Comparison of ENCODE assay signal across 4 fruit fly cellular contexts in genomic region chr3R:11431395-11431977, dm6.
A peak's percentile ranks its signal among the peaks of the same experiment; 100 is the strongest.
TF ChIP-seq lines count a peak whose summit lies in the region.

RpL24-like (minus strand) TSS chr3R:11431582.
CG5276 (plus strand) TSS chr3R:11431738.

- TF ChIP-seq CTCF in whole organism, embryonic (GFP tag; optimal IDR thresholded peaks at IDR 0.05; lab: Kevin White, UChicago), result no peak

TF ChIP-seq in whole organism, adult, 20 proteins besides CTCF, POLR2A, EP300 and RAD21:
- TF ChIP-seq CG12768 (GFP tag; optimal IDR thresholded peaks at IDR 0.05; lab: Kevin White, UChicago) (no peak), tj (GFP tag; optimal IDR thresholded peaks at IDR 0.05; lab: Kevin White, UChicago) (peak; percentile 11), Mnt (GFP tag; optimal IDR thresholded peaks at IDR 0.05; lab: Kevin White, UChicago) (peak; percentile 99), bab1 (GFP tag; optimal IDR thresholded peaks at IDR 0.05; lab: Kevin White, UChicago) (peak; percentile 36), CG11617 (GFP tag; optimal IDR thresholded peaks at IDR 0.05; lab: Kevin White, UChicago) (peak; percentile 69)

TF ChIP-seq in whole organism, embryonic, 481 proteins besides CTCF, POLR2A, EP300 and RAD21 (continues in another document):
- TF ChIP-seq Ets65A (GFP tag; lab: Kevin White, UChicago) (no peak), CG31441 (GFP tag; IDR thresholded peaks at IDR 0.05; lab: Robert Waterston, UW) (no peak), slp2 (GFP tag; optimal IDR thresholded peaks at IDR 0.05; lab: Kevin White, UChicago) (no peak), Spps (tag; optimal IDR thresholded peaks at IDR 0.05; lab: Kevin White, UChicago) (no peak), fu2 (GFP tag; optimal IDR thresholded peaks at IDR 0.05; lab: Kevin White, UChicago) (no peak), p53 (GFP tag; optimal IDR thresholded peaks at IDR 0.05; lab: Kevin White, UChicago) (no peak), dm (GFP tag; optimal IDR thresholded peaks at IDR 0.05; lab: Kevin White, UChicago) (peak; percentile 98), CG4404 (GFP tag; IDR thresholded peaks at IDR 0.05; lab: Robert Waterston, UW) (no peak), CG3065 (GFP tag; optimal IDR thresholded peaks at IDR 0.05; lab: Kevin White, UChicago) (no peak), Rx (GFP tag; IDR thresholded peaks at IDR 0.05; lab: Robert Waterston, UW) (no peak), Atf6 (GFP tag; IDR thresholded peaks at IDR 0.05; lab: Robert Waterston, UW) (no peak), CG6175 (GFP tag; IDR thresholded peaks at IDR 0.05; lab: Robert Waterston, UW) (no peak), Hsf (GFP tag; optimal IDR thresholded peaks at IDR 0.05; lab: Kevin White, UChicago) (no peak), lola (GFP tag; optimal IDR thresholded peaks at IDR 0.05; lab: Kevin White, UChicago) (peak in 1 of 3 experiments; percentile 20), CG11723 (GFP tag; optimal IDR thresholded peaks at IDR 0.05; lab: Kevin White, UChicago) (no peak), CG6765 (GFP tag; optimal IDR thresholded peaks at IDR 0.05; lab: Kevin White, UChicago) (no peak), grn (GFP tag; optimal IDR thresholded peaks at IDR 0.05; lab: Kevin White, UChicago) (no peak), zfh1 (GFP tag; IDR thresholded peaks at IDR 0.05; lab: Robert Waterston, UW) (no peak), CG14965 (GFP tag; optimal IDR thresholded peaks at IDR 0.05; lab: Kevin White, UChicago; ENCODE audit: borderline replicate concordance) (no peak), h (optimal IDR thresholded peaks at IDR 0.05; lab: Kevin White, UChicago) (no peak), CG17328 (GFP tag; IDR thresholded peaks at IDR 0.05; lab: Robert Waterston, UW) (no peak), lilli (GFP tag; optimal IDR thresholded peaks at IDR 0.05; lab: Kevin White, UChicago) (no peak), Myb (GFP tag; optimal IDR thresholded peaks at IDR 0.05; lab: Kevin White, UChicago) (peak; percentile 15), CG10565 (GFP tag; optimal IDR thresholded peaks at IDR 0.05; lab: Kevin White, UChicago) (no peak), MTF-1 (GFP tag; optimal IDR thresholded peaks at IDR 0.05; lab: Kevin White, UChicago; ENCODE audit: borderline replicate concordance) (no peak), CG15269 (tag; optimal IDR thresholded peaks at IDR 0.05; lab: Kevin White, UChicago) (no peak), zen (tag; optimal IDR thresholded peaks at IDR 0.05; lab: Kevin White, UChicago) (peak; percentile 48), sens (GFP tag; lab: Kevin White, UChicago) (no peak), HmgZ (tag; optimal IDR thresholded peaks at IDR 0.05; lab: Kevin White, UChicago) (peak; percentile 54), abd-A (tag; optimal IDR thresholded peaks at IDR 0.05; lab: Kevin White, UChicago) (no peak), CG2678 (tag; optimal IDR thresholded peaks at IDR 0.05; lab: Kevin White, UChicago) (no peak)

TF ChIP-seq in whole organism, prepupa, 60 proteins besides CTCF, POLR2A, EP300 and RAD21:
- TF ChIP-seq fkh (GFP tag; optimal IDR thresholded peaks at IDR 0.05; lab: Kevin White, UChicago) (peak; percentile 84), Sox14 (GFP tag; optimal IDR thresholded peaks at IDR 0.05; lab: Kevin White, UChicago) (peak; percentile 25), CG16779 (tag; optimal IDR thresholded peaks at IDR 0.05; lab: Kevin White, UChicago) (no peak)

TF ChIP-seq in whole organism, wandering third instar larva, 38 proteins besides CTCF, POLR2A, EP300 and RAD21:
- no peak for TF ChIP-seq Hr83 (GFP tag; optimal IDR thresholded peaks at IDR 0.05; lab: Kevin White, UChicago; ENCODE audit: poor library complexity, severe bottlenecking)
- no peak for TF ChIP-seq Sp1 (GFP tag; optimal IDR thresholded peaks at IDR 0.05; lab: Kevin White, UChicago)
- TF ChIP-seq Myc (optimal IDR thresholded peaks at IDR 0.05; lab: Kevin White, UChicago), result peak; percentile 92
- no peak for TF ChIP-seq Vsx2 (GFP tag; optimal IDR thresholded peaks at IDR 0.05; lab: Kevin White, UChicago; ENCODE audit: partially characterized antibody)
TF ChIP-seq in whole organism, wandering third instar larva: peak in this region for 1.
